Worm (Caenorhabditis elegans) whole organism, young adult: Measurements from ENCODE around the gene B0454.8.
A peak's percentile ranks its signal among the peaks of the same experiment; 100 is the strongest.

Source experiments
- B0035.1 ChIP-seq: sonication (generic microtip); optimal IDR thresholded peaks from 2 replicates; lab custom pipeline; 2016; ENCODE audit warnings: missing genetic modification characterization, mild to moderate bottlenecking, missing compliant biosample characterization, missing genotype, missing genetic modification reagents
- C17E4.6 ChIP-seq: fragments of 200-800 bp; sonication (Bioruptor generic); IDR thresholded peaks from 2 replicates; pipeline ENCODE4 v1.3.6; 2022; ENCODE audit warnings: missing genetic modification reagents, missing genetic modification characterization, missing compliant biosample characterization
- F39B2.1 ChIP-seq: fragments of 200-800 bp; sonication (Bioruptor generic); IDR thresholded peaks from 2 replicates; pipeline ENCODE4 v1.3.6; 2022; ENCODE audit warnings: missing genetic modification reagents, missing genetic modification characterization, missing compliant biosample characterization
- F52B5.7 ChIP-seq: sonication (generic microtip); optimal IDR thresholded peaks from 2 replicates; lab custom pipeline; 2016; ENCODE audit warnings: mild to moderate bottlenecking, missing genetic modification characterization, missing compliant biosample characterization
- F55B11.4 ChIP-seq: sonication (generic microtip); optimal IDR thresholded peaks from 2 replicates; lab custom pipeline; 2016; ENCODE audit warnings: missing compliant biosample characterization, missing genetic modification characterization, borderline replicate concordance; ENCODE audit not compliant: insufficient read depth
- F57C9.4 ChIP-seq: sonication (generic microtip); optimal IDR thresholded peaks from 2 replicates; lab custom pipeline; 2017; ENCODE audit warnings: mild to moderate bottlenecking, missing genetic modification characterization, missing compliant biosample characterization
- K11D2.4 ChIP-seq: fragments of 200-800 bp; sonication (Bioruptor generic); IDR thresholded peaks from 2 replicates; pipeline ENCODE4 v1.3.6; 2022; ENCODE audit warnings: missing genetic modification reagents, missing genetic modification characterization, missing compliant biosample characterization
- Y53F4B.3 ChIP-seq: fragments of 200-800 bp; sonication (Bioruptor generic); IDR thresholded peaks from 2 replicates; pipeline ENCODE4 v1.3.6; 2022; ENCODE audit warnings: missing genetic modification reagents, missing genetic modification characterization, missing compliant biosample characterization
- Y53G8AR.9 ChIP-seq: fragments of 200-800 bp; sonication (Bioruptor generic); conservative IDR thresholded peaks from 2 replicates; pipeline ENCODE4 v1.3.6; 2022; ENCODE audit warnings: missing genetic modification reagents, missing genetic modification characterization, missing compliant biosample characterization
- Y67H2A.10 ChIP-seq: fragments of 200-800 bp; sonication (Bioruptor generic); conservative IDR thresholded peaks from 2 replicates; pipeline ENCODE4 v1.3.6; 2022; ENCODE audit warnings: missing genetic modification reagents, missing genetic modification characterization, missing compliant biosample characterization
- Y79H2A.3 ChIP-seq: fragments of 200-800 bp; sonication (Bioruptor generic); conservative IDR thresholded peaks from 2 replicates; pipeline ENCODE4 v1.3.6; 2022; ENCODE audit warnings: missing genetic modification reagents, missing genetic modification characterization, missing compliant biosample characterization
- attf-3 ChIP-seq: fragments of 200-800 bp; sonication (Bioruptor generic); conservative IDR thresholded peaks from 2 replicates; pipeline ENCODE4 v1.3.6; 2022; ENCODE audit warnings: missing genetic modification reagents, missing genetic modification characterization, missing compliant biosample characterization
- bed-2 ChIP-seq: fragments of 200-800 bp; sonication (Bioruptor generic); IDR thresholded peaks from 2 replicates; pipeline ENCODE4 v1.3.6; 2022; ENCODE audit warnings: missing genetic modification reagents, missing genetic modification characterization, missing compliant biosample characterization
- cebp-1 ChIP-seq, 2 experiments: fragments of 200-800 bp in 1 of 2; sonication (Bioruptor generic) in 1 of 2; sonication (generic microtip) in 1 of 2; IDR thresholded peaks in 1 of 2; optimal IDR thresholded peaks in 1 of 2; 2 replicates each; pipeline versions ENCODE4 v1.3.6 to Lab custom; 2017 to 2022; ENCODE audit warnings: missing compliant biosample characterization in 2 of 2, missing genetic modification characterization in 2 of 2, mild to moderate bottlenecking in 1 of 2, missing genetic modification reagents in 1 of 2, moderate library complexity in 1 of 2
- ceh-58 ChIP-seq: fragments of 200-800 bp; sonication (Bioruptor generic); IDR thresholded peaks from 2 replicates; pipeline ENCODE4 v1.3.6; 2022; ENCODE audit warnings: missing genetic modification characterization, missing compliant biosample characterization
- ceh-79 ChIP-seq: sonication (generic microtip); optimal IDR thresholded peaks from 2 replicates; lab custom pipeline; 2017; ENCODE audit warnings: mild to moderate bottlenecking, missing genetic modification characterization, missing compliant biosample characterization
- ceh-91 ChIP-seq: fragments of 200-800 bp; sonication (Bioruptor generic); IDR thresholded peaks from 2 replicates; pipeline ENCODE4 v1.3.6; 2022; ENCODE audit warnings: missing genetic modification reagents, missing genetic modification characterization, missing compliant biosample characterization
- chd-7 ChIP-seq: sonication (generic microtip); optimal IDR thresholded peaks from 2 replicates; lab custom pipeline; 2016; ENCODE audit warnings: mild to moderate bottlenecking, missing genetic modification characterization, moderate library complexity, missing compliant biosample characterization
- dpff-1 ChIP-seq: sonication (generic microtip); optimal IDR thresholded peaks from 2 replicates; lab custom pipeline; 2017; ENCODE audit warnings: mild to moderate bottlenecking, missing genetic modification characterization, missing compliant biosample characterization
- efl-1 ChIP-seq: fragments of 150-350 bp; optimal IDR thresholded peaks from 2 replicates; lab custom pipeline; 2014; ENCODE audit warnings: missing biosample characterization, missing genetic modification reagents, missing genetic modification characterization
- egl-18 ChIP-seq: fragments of 200-800 bp; sonication (Bioruptor generic); IDR thresholded peaks from 2 replicates; pipeline ENCODE4 v1.3.6; 2022; ENCODE audit warnings: missing genetic modification reagents, missing genetic modification characterization, missing compliant biosample characterization
- egrh-3 ChIP-seq: fragments of 200-800 bp; sonication (Bioruptor generic); IDR thresholded peaks from 2 replicates; pipeline ENCODE4 v1.3.6; 2022; ENCODE audit warnings: missing genetic modification reagents, missing genetic modification characterization, missing compliant biosample characterization
- ekl-4 ChIP-seq: fragments of 200-800 bp; sonication (Bioruptor generic); IDR thresholded peaks from 2 replicates; pipeline ENCODE4 v1.3.6; 2022; ENCODE audit warnings: missing genetic modification reagents, missing genetic modification characterization, missing compliant biosample characterization
- hlh-12 ChIP-seq: sonication (generic microtip); optimal IDR thresholded peaks from 2 replicates; lab custom pipeline; 2016; ENCODE audit warnings: missing genetic modification characterization, missing compliant biosample characterization
- hlh-26 ChIP-seq: fragments of 200-800 bp; sonication (Bioruptor generic); conservative IDR thresholded peaks from 2 replicates; pipeline ENCODE4 v1.3.6; 2022; ENCODE audit warnings: missing genetic modification reagents, missing genetic modification characterization, missing compliant biosample characterization
- hsf-1 ChIP-seq: fragments of 200-800 bp; sonication (Bioruptor generic); IDR thresholded peaks from 2 replicates; pipeline ENCODE4 v1.3.6; 2022; ENCODE audit warnings: missing genetic modification reagents, missing genetic modification characterization, missing compliant biosample characterization
- lag-1 ChIP-seq: fragments of 200-800 bp; sonication (Bioruptor generic); IDR thresholded peaks from 2 replicates; pipeline ENCODE4 v1.3.6; 2022; ENCODE audit warnings: missing genetic modification reagents, missing genetic modification characterization, missing compliant biosample characterization
- let-526 ChIP-seq: fragments of 200-800 bp; sonication (Bioruptor generic); IDR thresholded peaks from 2 replicates; pipeline ENCODE4 v1.3.6; 2022; ENCODE audit warnings: missing genetic modification reagents, missing genetic modification characterization, missing compliant biosample characterization
- lin-54 ChIP-seq: fragments of 200-800 bp; sonication (Bioruptor generic); optimal IDR thresholded peaks from 2 replicates; lab custom pipeline; 2018; ENCODE audit warnings: mild to moderate bottlenecking, missing genetic modification characterization, missing compliant biosample characterization
- lsl-1 ChIP-seq: fragments of 200-800 bp; sonication (Bioruptor generic); optimal IDR thresholded peaks from 2 replicates; lab custom pipeline; 2018; ENCODE audit warnings: mild to moderate bottlenecking, missing genetic modification characterization, moderate library complexity, missing compliant biosample characterization
- lsy-27 ChIP-seq: sonication (generic microtip); optimal IDR thresholded peaks from 2 replicates; lab custom pipeline; 2017; ENCODE audit warnings: missing genetic modification characterization, mild to moderate bottlenecking, missing compliant biosample characterization, antibody characterized with exemption, missing genotype, borderline replicate concordance; ENCODE audit not compliant: insufficient read depth
- madf-6 ChIP-seq: fragments of 200-800 bp; sonication (Bioruptor generic); IDR thresholded peaks from 2 replicates; pipeline ENCODE4 v1.3.6; 2022; ENCODE audit warnings: missing genetic modification reagents, missing genetic modification characterization, missing compliant biosample characterization
- madf-8 ChIP-seq: fragments of 200-800 bp; sonication (Bioruptor generic); conservative IDR thresholded peaks from 2 replicates; pipeline ENCODE4 v1.3.6; 2022; ENCODE audit warnings: missing genetic modification reagents, missing genetic modification characterization, missing compliant biosample characterization
- mel-28 ChIP-seq: sonication (generic microtip); optimal IDR thresholded peaks from 2 replicates; lab custom pipeline; 2016; ENCODE audit warnings: borderline replicate concordance, mild to moderate bottlenecking, missing genetic modification characterization, missing compliant biosample characterization
- nfyb-1 ChIP-seq: fragments of 200-800 bp; sonication (Bioruptor generic); IDR thresholded peaks from 2 replicates; pipeline ENCODE4 v1.3.6; 2022; ENCODE audit warnings: missing genetic modification reagents, missing genetic modification characterization, missing compliant biosample characterization
- nhr-179 ChIP-seq: sonication (generic microtip); optimal IDR thresholded peaks from 2 replicates; lab custom pipeline; 2016; ENCODE audit warnings: mild to moderate bottlenecking, missing genetic modification characterization, missing compliant biosample characterization
- nhr-27 ChIP-seq: fragments of 200-800 bp; sonication (Bioruptor generic); optimal IDR thresholded peaks from 2 replicates; lab custom pipeline; 2018; ENCODE audit warnings: mild to moderate bottlenecking, missing genetic modification characterization, moderate library complexity, missing compliant biosample characterization
- nhr-80 ChIP-seq: sonication (generic microtip); optimal IDR thresholded peaks from 2 replicates; lab custom pipeline; 2016; ENCODE audit warnings: missing genetic modification characterization, missing compliant biosample characterization
- pbrm-1 ChIP-seq: fragments of 200-800 bp; sonication (Bioruptor generic); IDR thresholded peaks from 2 replicates; pipeline ENCODE4 v1.3.6; 2022; ENCODE audit warnings: missing genetic modification reagents, missing genetic modification characterization, missing compliant biosample characterization
- snpc-1.1 ChIP-seq: sonication (generic microtip); optimal IDR thresholded peaks from 2 replicates; lab custom pipeline; 2017; ENCODE audit warnings: missing genetic modification characterization, mild to moderate bottlenecking, missing compliant biosample characterization, antibody characterized with exemption, moderate library complexity, missing genotype, missing genetic modification reagents; ENCODE audit not compliant: insufficient read depth
- snpc-3.4 ChIP-seq: sonication (generic microtip); optimal IDR thresholded peaks from 2 replicates; lab custom pipeline; 2017; ENCODE audit warnings: missing genetic modification characterization, mild to moderate bottlenecking, missing compliant biosample characterization, antibody characterized with exemption, moderate library complexity, missing genotype, missing genetic modification reagents
- somi-1 ChIP-seq: fragments of 200-800 bp; sonication (Bioruptor generic); optimal IDR thresholded peaks from 2 replicates; lab custom pipeline; 2018; ENCODE audit warnings: mild to moderate bottlenecking, missing genetic modification characterization, missing compliant biosample characterization
- sptf-2 ChIP-seq: fragments of 200-800 bp; sonication (Bioruptor generic); optimal IDR thresholded peaks from 2 replicates; lab custom pipeline; 2018; ENCODE audit warnings: mild to moderate bottlenecking, missing genetic modification characterization, missing compliant biosample characterization
- tbp1 ChIP-seq: fragments of 200-800 bp; sonication (Bioruptor generic); optimal IDR thresholded peaks from 2 replicates; lab custom pipeline; 2018; ENCODE audit warnings: mild to moderate bottlenecking, missing genetic modification characterization, missing compliant biosample characterization
- tbx-9 ChIP-seq: sonication (generic microtip); optimal IDR thresholded peaks from 2 replicates; lab custom pipeline; 2016; ENCODE audit warnings: borderline replicate concordance, missing genetic modification characterization, inconsistent platforms, missing compliant biosample characterization
- unc-62 ChIP-seq: fragments of 150-350 bp; optimal IDR thresholded peaks from 2 replicates; lab custom pipeline; 2014; ENCODE audit warnings: missing biosample characterization, missing genetic modification reagents, missing genetic modification characterization
- zfh-2 ChIP-seq: fragments of 200-800 bp; sonication (Bioruptor generic); conservative IDR thresholded peaks from 2 replicates; pipeline ENCODE4 v1.3.6; 2022; ENCODE audit warnings: missing genetic modification reagents, missing genetic modification characterization, missing compliant biosample characterization
- ztf-26 ChIP-seq: sonication (generic microtip); optimal IDR thresholded peaks from 2 replicates; lab custom pipeline; 2017; ENCODE audit warnings: missing genetic modification characterization, missing compliant biosample characterization

B0454.8 gene

DNA sequence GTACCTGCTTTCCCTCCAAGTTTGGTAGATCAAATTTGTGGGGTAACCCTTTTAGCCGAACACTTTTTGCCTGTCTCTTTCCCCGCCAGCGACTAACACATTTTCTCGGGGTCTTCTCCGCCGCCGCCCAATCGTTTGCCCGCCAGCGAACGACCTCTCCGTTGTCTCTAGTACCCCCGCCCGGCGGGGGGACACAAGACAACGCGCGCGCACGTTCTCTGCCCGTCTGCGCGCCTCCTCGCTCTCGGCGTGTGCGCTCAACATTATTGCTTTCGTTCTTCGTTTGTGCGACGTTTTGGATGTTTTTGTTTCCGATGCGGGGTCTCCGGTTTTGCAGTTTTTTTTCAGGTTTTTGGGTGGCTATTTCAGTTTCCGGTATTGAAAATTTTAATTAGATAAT, 12.3 kb upstream of the B0454.8 start (continued):
- TF ChIP-seq nhr-179 (tag; lab: Kevin White, UChicago) (no peak), Y53G8AR.9 (GFP tag; lab: Robert Waterston, UW) (no peak), let-526 (GFP tag; lab: Robert Waterston, UW) (no peak), lsl-1 (GFP tag; lab: Kevin White, UChicago) (no peak), F39B2.1 (GFP tag; lab: Robert Waterston, UW) (no peak), attf-3 (GFP tag; lab: Robert Waterston, UW) (no peak), egl-18 (GFP tag; lab: Robert Waterston, UW) (0 out of 2 replicates have a peak, but pooled peaks have one; percentile 29), mel-28 (tag; lab: Kevin White, UChicago) (no peak), bed-2 (GFP tag; lab: Robert Waterston, UW) (no peak), madf-8 (GFP tag; lab: Robert Waterston, UW) (0 out of 2 replicates have a peak, but pooled peaks have one; percentile 21), Y79H2A.3 (GFP tag; lab: Robert Waterston, UW) (no peak), hlh-26 (GFP tag; lab: Robert Waterston, UW) (no peak), snpc-1.1 (tag; lab: Kevin White, UChicago) (no peak), Y67H2A.10 (no peak), egrh-3 (GFP tag; lab: Robert Waterston, UW) (peak; percentile 89), lag-1 (GFP tag; lab: Robert Waterston, UW) (0 out of 2 replicates have a peak, but pooled peaks have one; percentile 19), lin-54 (GFP tag; lab: Kevin White, UChicago) (no peak), lsy-27 (no peak), unc-62 (GFP tag; lab: Kevin White, UChicago) (no peak), tbp1 (no peak), efl-1 (GFP tag; lab: Kevin White, UChicago) (no peak), snpc-3.4 (no peak), pbrm-1 (GFP tag; lab: Robert Waterston, UW) (no peak), hlh-12 (tag; lab: Kevin White, UChicago) (no peak), ekl-4 (GFP tag; lab: Robert Waterston, UW) (no peak), nfyb-1 (GFP tag; lab: Robert Waterston, UW) (no peak), F55B11.4 (tag; lab: Kevin White, UChicago) (no peak), C17E4.6 (GFP tag; lab: Robert Waterston, UW) (no peak), madf-6 (GFP tag; lab: Robert Waterston, UW) (no peak), B0035.1 (tag; lab: Kevin White, UChicago) (no peak), ztf-26 (no peak), nhr-27 (tag; lab: Kevin White, UChicago) (no peak), zfh-2 (GFP tag; lab: Robert Waterston, UW) (peak; percentile 96), sptf-2 (GFP tag; lab: Kevin White, UChicago) (no peak), nhr-80 (tag; lab: Kevin White, UChicago) (peak; percentile 20), K11D2.4 (GFP tag; lab: Robert Waterston, UW) (no peak), dpff-1 (no peak), Y53F4B.3 (no peak), hsf-1 (GFP tag; lab: Robert Waterston, UW) (no peak), ceh-79 (tag; lab: Kevin White, UChicago) (no peak), chd-7 (tag; lab: Kevin White, UChicago) (no peak), tbx-9 (tag; lab: Kevin White, UChicago) (no peak), F52B5.7 (tag; lab: Kevin White, UChicago) (no peak), cebp-1 (GFP tag; IDR thresholded peaks at IDR 0.05; lab: Robert Waterston, UW) (no peak), cebp-1 (tag; optimal IDR thresholded peaks at IDR 0.05; lab: Kevin White, UChicago) (peak; percentile 52), F57C9.4 (tag; lab: Kevin White, UChicago) (no peak), ceh-58 (GFP tag; lab: Robert Waterston, UW) (no peak), ceh-91 (GFP tag; lab: Robert Waterston, UW) (no peak), somi-1 (GFP tag; lab: Kevin White, UChicago) (no peak)
